Worm (Caenorhabditis elegans) whole organism, L3 larva: ENCODE measurements around the gene K08D10.11.

ENCODE experiments used
- ceh-82 ChIP-seq: fragments of 150-350 bp; optimal IDR thresholded peaks from 2 replicates; lab custom pipeline; 2014; ENCODE audit warnings: missing biosample characterization, missing genetic modification characterization
- egl-27 ChIP-seq: sonication (generic microtip); optimal IDR thresholded peaks from 4 replicates; lab custom pipeline; 2017; ENCODE audit warnings: missing biosample characterization, missing genetic modification reagents, missing genetic modification characterization
- mdl-1 ChIP-seq: fragments of 150-350 bp; optimal IDR thresholded peaks from 2 replicates; lab custom pipeline; 2014; ENCODE audit warnings: missing biosample characterization, missing genetic modification characterization
- unc-62 ChIP-seq: fragments of 150-350 bp; sonication (generic microtip); optimal IDR thresholded peaks from 4 replicates; lab custom pipeline; 2014; ENCODE audit warnings: missing biosample characterization, missing genetic modification reagents, missing genetic modification characterization
- zag-1 ChIP-seq: fragments of 150-350 bp; optimal IDR thresholded peaks from 2 replicates; lab custom pipeline; 2014; ENCODE audit warnings: missing biosample characterization, missing genetic modification characterization

DNA sequence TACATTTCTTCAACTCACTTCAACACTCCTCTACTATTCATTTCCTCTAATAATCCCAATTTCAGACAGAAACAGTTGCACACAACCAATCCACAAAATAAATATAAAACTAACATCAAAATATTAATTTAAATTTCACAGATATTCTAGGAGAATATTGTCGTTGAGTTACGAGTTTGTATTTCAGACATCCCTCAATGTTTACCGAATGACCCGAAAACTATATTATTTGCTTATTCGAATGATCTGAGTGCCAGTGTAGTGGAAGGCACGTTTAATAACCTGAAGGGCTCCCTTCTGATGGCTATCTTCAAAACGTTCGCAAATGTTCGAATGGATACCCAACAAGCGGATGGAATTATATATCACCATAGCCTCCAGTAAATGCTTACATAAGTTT is 41.2 kb downstream of the K08D10.11 start, which contains the start of gene R07C12.3:
- no peak for TF ChIP-seq egl-27
- TF ChIP-seq ceh-82 (tag; lab: Kevin White, UChicago) = no peak
- TF ChIP-seq unc-62 = no peak
- no peak for TF ChIP-seq zag-1 (tag; lab: Kevin White, UChicago)
- no peak for TF ChIP-seq mdl-1 (tag; lab: Kevin White, UChicago)
